Worm (Caenorhabditis elegans) whole organism, L4 larva: ENCODE results near the gene gtf-2H2C.

Experiments used
- R02D3.7 ChIP-seq: fragments of 150-350 bp; sonication (generic microtip); optimal IDR thresholded peaks from 3 replicates; lab custom pipeline; 2014; ENCODE audit warnings: missing biosample characterization, missing genetic modification characterization
- T20F7.1 ChIP-seq: fragments of 200-800 bp; sonication (Bioruptor generic); optimal IDR thresholded peaks from 2 replicates; lab custom pipeline; 2018; ENCODE audit warnings: mild to moderate bottlenecking, missing genetic modification characterization, missing compliant biosample characterization
- ceh-28 ChIP-seq: fragments of 150-350 bp; optimal IDR thresholded peaks from 2 replicates; lab custom pipeline; 2014; ENCODE audit warnings: missing biosample characterization, missing genetic modification reagents, missing genetic modification characterization
- jun-1 ChIP-seq: fragments of 150-350 bp; optimal IDR thresholded peaks from 2 replicates; lab custom pipeline; 2014; ENCODE audit warnings: missing biosample characterization, missing genetic modification reagents, missing genetic modification characterization
- lin-38 ChIP-seq: fragments of 200-800 bp; sonication (Bioruptor generic); IDR thresholded peaks from 2 replicates; pipeline ENCODE4 v1.3.6; 2022; ENCODE audit warnings: missing genetic modification reagents, missing genetic modification characterization, missing compliant biosample characterization
- lin-39 ChIP-seq: fragments of 150-350 bp; optimal IDR thresholded peaks from 2 replicates; lab custom pipeline; 2014; ENCODE audit warnings: missing biosample characterization, missing genetic modification reagents, missing genetic modification characterization
- nhr-10 ChIP-seq: fragments of 150-350 bp; optimal IDR thresholded peaks from 2 replicates; lab custom pipeline; 2014; ENCODE audit warnings: missing biosample characterization, missing genetic modification characterization
- nhr-76 ChIP-seq: fragments of 150-350 bp; optimal IDR thresholded peaks from 2 replicates; lab custom pipeline; 2014; ENCODE audit warnings: missing biosample characterization, missing genetic modification characterization
- skn-1 ChIP-seq: fragments of 150-350 bp; optimal IDR thresholded peaks from 2 replicates; lab custom pipeline; 2014; ENCODE audit warnings: missing biosample characterization, missing genetic modification characterization
- tra-1 ChIP-seq: fragments of 200-800 bp; sonication (Bioruptor generic); IDR thresholded peaks from 2 replicates; pipeline ENCODE4 v1.3.6; 2022; ENCODE audit warnings: missing genetic modification reagents, missing genetic modification characterization, missing compliant biosample characterization
- unc-62 ChIP-seq, 3 experiments: fragments of 150-350 bp in 1 of 3; sonication (generic microtip); optimal IDR thresholded peaks in 2 of 3; peaks in 1 of 3; 1 replicate in 1 of 3; 2 replicates in 2 of 3; lab custom pipeline; 2014 to 2017; ENCODE audit warnings: missing biosample characterization in 3 of 3, missing genetic modification characterization in 3 of 3, missing genetic modification reagents in 3 of 3, missing genotype in 1 of 3
- zip-2 ChIP-seq: fragments of 150-350 bp; optimal IDR thresholded peaks from 2 replicates; lab custom pipeline; 2014; ENCODE audit warnings: missing biosample characterization, missing genetic modification characterization
- ztf-7 ChIP-seq: fragments of 150-350 bp; optimal IDR thresholded peaks from 2 replicates; lab custom pipeline; 2014; ENCODE audit warnings: missing biosample characterization, missing genetic modification characterization

- TF ChIP-seq lin-38 (GFP tag; lab: Robert Waterston, UW) = no peak
- no peak for TF ChIP-seq unc-62 (GFP tag; optimal IDR thresholded peaks at IDR 0.05 in 1 of 2; lab: Kevin White, UChicago)
- no peak for TF ChIP-seq unc-62 (tag; optimal IDR thresholded peaks at IDR 0.05; lab: Kevin White, UChicago)
- TF ChIP-seq skn-1 = no peak
- no peak for TF ChIP-seq nhr-10 (tag; lab: Kevin White, UChicago)
- no peak for TF ChIP-seq lin-39 (tag; lab: Kevin White, UChicago)
- TF ChIP-seq ceh-28 (tag; lab: Kevin White, UChicago) = no peak
- TF ChIP-seq jun-1 (tag; lab: Kevin White, UChicago) = no peak
- TF ChIP-seq nhr-76 = no peak
- no peak for TF ChIP-seq zip-2 (tag; lab: Kevin White, UChicago)
- TF ChIP-seq T20F7.1 (GFP tag; lab: Kevin White, UChicago) = no peak
- no peak for TF ChIP-seq R02D3.7
- TF ChIP-seq tra-1 = no peak
- TF ChIP-seq ztf-7 (tag; lab: Kevin White, UChicago) = no peak
Observed at ce11 chrIII:10088508-10088981, 2.0 kb downstream of the gtf-2H2C start, which contains the start of gene hal-2.
